Worm (Caenorhabditis elegans) whole organism, L1 larva: ENCODE measurements around the gene Y40H4A.2.

Source experiments
- F16B12.6 ChIP-seq: fragments of 150-350 bp; optimal IDR thresholded peaks from 2 replicates; lab custom pipeline; 2014; ENCODE audit warnings: missing biosample characterization, missing genetic modification characterization
- blmp-1 ChIP-seq: fragments of 150-350 bp; optimal IDR thresholded peaks from 2 replicates; lab custom pipeline; 2014; ENCODE audit warnings: missing biosample characterization, missing genetic modification characterization
- ceh-63 ChIP-seq: fragments of 200-800 bp; sonication (Bioruptor generic); optimal IDR thresholded peaks from 2 replicates; lab custom pipeline; 2018; ENCODE audit warnings: mild to moderate bottlenecking, missing genetic modification characterization, missing compliant biosample characterization
- ceh-8 ChIP-seq: fragments of 200-800 bp; sonication (Bioruptor generic); optimal IDR thresholded peaks from 2 replicates; lab custom pipeline; 2018; ENCODE audit warnings: mild to moderate bottlenecking, missing genetic modification characterization, moderate library complexity, missing compliant biosample characterization
- ceh-82 ChIP-seq, 3 experiments: fragments of 150-350 bp in 1 of 3; sonication (generic microtip) in 2 of 3; optimal IDR thresholded peaks; 2 replicates each; lab custom pipeline; 2014 to 2017; ENCODE audit warnings: missing biosample characterization in 3 of 3, missing genetic modification characterization in 3 of 3
- efl-1 ChIP-seq, 4 experiments: fragments of 150-350 bp; optimal IDR thresholded peaks in 3 of 4; peaks in 1 of 4; 1 replicate in 1 of 4; 2 replicates in 3 of 4; lab custom pipeline; 2014; ENCODE audit warnings: missing biosample characterization in 2 of 4, missing genetic modification characterization in 2 of 4, missing genetic modification reagents in 2 of 4
- egl-13 ChIP-seq: sonication (generic microtip); optimal IDR thresholded peaks from 2 replicates; lab custom pipeline; 2016; ENCODE audit warnings: missing genotype, missing genetic modification reagents, missing genetic modification characterization, missing compliant biosample characterization
- egl-27 ChIP-seq, 2 experiments: fragments of 150-350 bp in 1 of 2; sonication (generic microtip); optimal IDR thresholded peaks; 3 replicates each; lab custom pipeline; 2017 to 2018; ENCODE audit warnings: missing biosample characterization in 2 of 2, missing genetic modification characterization in 2 of 2, missing genetic modification reagents in 2 of 2
- elt-2 ChIP-seq: sonication (generic microtip); optimal IDR thresholded peaks from 2 replicates; lab custom pipeline; 2016; ENCODE audit warnings: missing genetic modification characterization, mild to moderate bottlenecking, inconsistent platforms, missing compliant biosample characterization, missing genetic modification reagents
- elt-3 ChIP-seq, 6 experiments: fragments of 150-350 bp in 1 of 6; sonication (generic microtip); optimal IDR thresholded peaks; 2 replicates each; lab custom pipeline; 2017 to 2018; ENCODE audit warnings: missing biosample characterization in 6 of 6, missing genetic modification characterization in 6 of 6, inconsistent platforms in 1 of 6
- fkh-10 ChIP-seq: sonication (generic microtip); optimal IDR thresholded peaks from 2 replicates; lab custom pipeline; 2017; ENCODE audit warnings: missing biosample characterization, missing genetic modification reagents, missing genetic modification characterization
- fkh-4 ChIP-seq: sonication (generic microtip); optimal IDR thresholded peaks from 2 replicates; lab custom pipeline; 2016; ENCODE audit warnings: missing compliant biosample characterization, missing genetic modification characterization, borderline replicate concordance
- fkh-8 ChIP-seq: sonication (generic microtip); optimal IDR thresholded peaks from 2 replicates; lab custom pipeline; 2016; ENCODE audit warnings: mild to moderate bottlenecking, missing genetic modification characterization, missing compliant biosample characterization
- grh-1 ChIP-seq: fragments of 200-800 bp; sonication (Bioruptor generic); IDR thresholded peaks from 2 replicates; pipeline ENCODE4 v1.3.6; 2022; ENCODE audit warnings: missing genetic modification reagents, missing genetic modification characterization, missing compliant biosample characterization
- hlh-4 ChIP-seq: sonication (generic microtip); optimal IDR thresholded peaks from 2 replicates; lab custom pipeline; 2016; ENCODE audit warnings: mild to moderate bottlenecking, missing genetic modification characterization, missing compliant biosample characterization
- isw-1 ChIP-seq: fragments of 200-800 bp; sonication (Bioruptor generic); IDR thresholded peaks from 2 replicates; pipeline ENCODE4 v1.3.6; 2022; ENCODE audit warnings: missing genetic modification characterization, missing compliant biosample characterization
- lin-13 ChIP-seq: fragments of 150-350 bp; optimal IDR thresholded peaks from 2 replicates; lab custom pipeline; 2014; ENCODE audit warnings: missing biosample characterization, missing genetic modification reagents, missing genetic modification characterization
- lin-14 ChIP-seq: fragments of 200-800 bp; sonication (Bioruptor generic); optimal IDR thresholded peaks from 2 replicates; lab custom pipeline; 2018; ENCODE audit warnings: mild to moderate bottlenecking, missing genetic modification characterization, moderate library complexity, missing compliant biosample characterization
- lin-15B ChIP-seq: fragments of 150-350 bp; sonication (generic microtip); optimal IDR thresholded peaks from 3 replicates; lab custom pipeline; 2014; ENCODE audit warnings: missing biosample characterization, missing genetic modification characterization
- lir-3 ChIP-seq: sonication (generic microtip); optimal IDR thresholded peaks from 2 replicates; lab custom pipeline; 2016; ENCODE audit warnings: mild to moderate bottlenecking, missing genetic modification characterization, moderate library complexity, missing compliant biosample characterization; ENCODE audit not compliant: poor library complexity
- lsy-2 ChIP-seq, 2 experiments: fragments of 150-350 bp; optimal IDR thresholded peaks; 2 replicates each; lab custom pipeline; 2014; ENCODE audit warnings: missing biosample characterization in 2 of 2, missing genetic modification characterization in 2 of 2
- mdl-1 ChIP-seq, 2 experiments: fragments of 150-350 bp; optimal IDR thresholded peaks; 2 replicates each; lab custom pipeline; 2014 to 2017; ENCODE audit warnings: missing biosample characterization in 2 of 2, missing genetic modification characterization in 2 of 2, inconsistent platforms in 1 of 2
- mef-2 ChIP-seq: fragments of 150-350 bp; optimal IDR thresholded peaks from 2 replicates; lab custom pipeline; 2014; ENCODE audit warnings: missing biosample characterization, missing genetic modification characterization
- mep-1 ChIP-seq: fragments of 150-350 bp; optimal IDR thresholded peaks from 2 replicates; lab custom pipeline; 2014; ENCODE audit warnings: missing biosample characterization, missing genetic modification characterization
- nhr-47 ChIP-seq: sonication (generic microtip); optimal IDR thresholded peaks from 2 replicates; lab custom pipeline; 2016; ENCODE audit warnings: mild to moderate bottlenecking, missing genetic modification characterization, moderate library complexity, missing compliant biosample characterization
- nhr-71 ChIP-seq: sonication (generic microtip); optimal IDR thresholded peaks from 2 replicates; lab custom pipeline; 2016; ENCODE audit warnings: mild to moderate bottlenecking, missing genetic modification characterization, moderate library complexity, missing compliant biosample characterization
- nhr-76 ChIP-seq: sonication (generic microtip); optimal IDR thresholded peaks from 2 replicates; lab custom pipeline; 2017; ENCODE audit warnings: missing biosample characterization, missing genetic modification characterization
- nhr-84 ChIP-seq: sonication (generic microtip); optimal IDR thresholded peaks from 2 replicates; lab custom pipeline; 2017; ENCODE audit warnings: missing biosample characterization, missing genetic modification characterization
- nhr-85 ChIP-seq: sonication (generic microtip); peaks from one replicate; lab custom pipeline; 2016; ENCODE audit warnings: missing genetic modification characterization, inconsistent platforms, missing compliant biosample characterization
- nhr-90 ChIP-seq: sonication (generic microtip); optimal IDR thresholded peaks from 2 replicates; lab custom pipeline; 2016; ENCODE audit warnings: mild to moderate bottlenecking, missing genetic modification characterization, missing compliant biosample characterization; ENCODE audit not compliant: poor library complexity
- pqm-1 ChIP-seq: sonication (generic microtip); optimal IDR thresholded peaks from 3 replicates; lab custom pipeline; 2017; ENCODE audit warnings: missing biosample characterization, missing genetic modification characterization
- rnt-1 ChIP-seq: sonication (generic microtip); optimal IDR thresholded peaks from 2 replicates; lab custom pipeline; 2016; ENCODE audit warnings: mild to moderate bottlenecking, missing genetic modification characterization, moderate library complexity, missing compliant biosample characterization
- snpc-4 ChIP-seq: fragments of 150-350 bp; optimal IDR thresholded peaks from 2 replicates; lab custom pipeline; 2014; ENCODE audit warnings: missing biosample characterization, missing genetic modification characterization
- sup-37 ChIP-seq: fragments of 200-800 bp; sonication (Bioruptor generic); optimal IDR thresholded peaks from 2 replicates; lab custom pipeline; 2018; ENCODE audit warnings: mild to moderate bottlenecking, missing genetic modification characterization, missing compliant biosample characterization
- unc-130 ChIP-seq: fragments of 150-350 bp; optimal IDR thresholded peaks from 2 replicates; lab custom pipeline; 2017; ENCODE audit warnings: missing biosample characterization, missing genetic modification characterization, inconsistent platforms
- unc-98 ChIP-seq: fragments of 200-800 bp; sonication (Bioruptor generic); IDR thresholded peaks from 2 replicates; pipeline ENCODE4 v1.3.6; 2022; ENCODE audit warnings: missing genetic modification characterization, missing compliant biosample characterization
- vab-15 ChIP-seq: sonication (generic microtip); optimal IDR thresholded peaks from 2 replicates; lab custom pipeline; 2017; ENCODE audit warnings: missing genotype, mild to moderate bottlenecking, missing genetic modification characterization, missing compliant biosample characterization

The Y40H4A.2 gene

DNA sequence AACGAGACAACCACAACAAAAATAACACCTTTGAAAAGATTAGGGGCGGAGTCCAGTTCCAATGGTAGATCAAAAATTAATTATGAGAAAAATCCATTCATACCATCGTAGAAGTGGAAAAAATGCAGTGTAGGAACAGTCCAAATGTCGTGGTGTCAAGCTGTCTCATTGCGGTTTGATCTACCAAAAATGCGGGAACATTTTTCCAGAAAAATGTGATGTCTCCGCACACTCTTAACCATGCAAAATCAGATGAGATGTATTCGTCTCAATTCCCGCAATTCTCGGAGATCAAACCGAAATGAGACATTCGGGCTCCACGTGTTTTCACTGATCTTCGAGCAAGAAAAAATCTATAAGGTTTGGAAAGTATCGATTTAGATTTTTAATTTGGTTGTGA, 8.9 kb upstream of the Y40H4A.2 start:
- TF ChIP-seq ceh-63 (GFP tag; lab: Kevin White, UChicago), result no peak
- TF ChIP-seq fkh-8 (tag; lab: Kevin White, UChicago), result no peak
- TF ChIP-seq F16B12.6 (tag; lab: Kevin White, UChicago), result no peak

- TF ChIP-seq nhr-76 (tag; lab: Kevin White, UChicago) (no peak), nhr-85 (tag; lab: Kevin White, UChicago) (no peak), egl-13 (tag; lab: Kevin White, UChicago) (no peak), lir-3 (tag; lab: Kevin White, UChicago) (no peak), hlh-4 (tag; lab: Kevin White, UChicago) (no peak), elt-2 (tag; lab: Kevin White, UChicago) (no peak), isw-1 (GFP tag; lab: Robert Waterston, UW) (no peak), nhr-84 (tag; lab: Kevin White, UChicago) (no peak), lin-14 (GFP tag; lab: Kevin White, UChicago) (no peak), lin-13 (GFP tag; lab: Kevin White, UChicago) (no peak), ceh-82 (tag; optimal IDR thresholded peaks at IDR 0.05; lab: Kevin White, UChicago) (no peak), nhr-90 (tag; lab: Kevin White, UChicago) (no peak), nhr-47 (tag; lab: Kevin White, UChicago) (no peak), sup-37 (GFP tag; lab: Kevin White, UChicago) (no peak), mef-2 (tag; lab: Kevin White, UChicago) (no peak)
Measured at ce11 chrV:14579619-14580018, 5.6 kb downstream of the Y40H4A.2 start, which contains the start of gene gar-3. Gene gar-3, minus strand, starts transcription at chrV:14579719.

- TF ChIP-seq rnt-1 (tag; lab: Kevin White, UChicago), result peak; percentile 43
- TF ChIP-seq fkh-4, result no peak
- peak in 1 of 2 experiments; percentile 13 for TF ChIP-seq lsy-2 (tag; optimal IDR thresholded peaks at IDR 0.05; lab: Kevin White, UChicago)
- TF ChIP-seq nhr-71, result peak; percentile 17
- TF ChIP-seq blmp-1 (tag; lab: Kevin White, UChicago), result no peak
- TF ChIP-seq egl-13 (tag; lab: Kevin White, UChicago), result no peak
- TF ChIP-seq lin-14 (GFP tag; lab: Kevin White, UChicago), result peak; percentile 69
- TF ChIP-seq pqm-1 (tag; lab: Kevin White, UChicago), result no peak
Measured at ce11 chrV:14576745-14577373, 8.4 kb downstream of the Y40H4A.2 start.

DNA sequence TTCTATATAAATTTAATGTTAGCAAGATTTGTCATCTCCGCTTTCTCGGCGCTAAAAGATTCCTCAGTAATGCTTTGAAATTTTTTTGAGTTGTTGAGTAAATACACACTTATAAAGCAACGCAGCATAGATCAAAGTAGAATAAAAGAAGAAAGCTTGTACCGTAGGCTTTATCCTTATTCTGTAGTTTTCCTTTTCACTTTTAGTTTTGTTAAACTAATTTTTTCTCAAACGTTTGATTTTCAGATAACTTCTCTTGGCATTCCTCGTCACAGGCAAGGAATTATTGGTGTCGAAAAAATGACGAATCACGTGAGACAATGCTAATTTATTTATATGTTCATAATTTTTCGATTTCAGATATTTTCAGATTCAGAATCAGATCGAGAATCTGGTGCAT, 22.7 kb downstream of the Y40H4A.2 start, which contains the start of gene C53A5.11:
Gene C53A5.11 (plus strand): TSS at position 301 of the 400 bp plus-strand sequence.
- TF ChIP-seq fkh-8 (tag; lab: Kevin White, UChicago) (no peak), lin-15B (tag; lab: Kevin White, UChicago) (no peak), vab-15 (tag; lab: Kevin White, UChicago) (no peak), mep-1 (tag; lab: Kevin White, UChicago) (no peak), mdl-1 (tag; optimal IDR thresholded peaks at IDR 0.05; lab: Kevin White, UChicago) (no peak), fkh-4 (no peak), grh-1 (no peak), pqm-1 (tag; lab: Kevin White, UChicago) (no peak), snpc-4 (no peak), blmp-1 (tag; lab: Kevin White, UChicago) (no peak), unc-98 (GFP tag; lab: Robert Waterston, UW) (no peak), elt-3 (tag; optimal IDR thresholded peaks at IDR 0.05; lab: Kevin White, UChicago) (no peak), egl-27 (tag; optimal IDR thresholded peaks at IDR 0.05; lab: Kevin White, UChicago) (no peak), efl-1 (optimal IDR thresholded peaks at IDR 0.05; lab: Kevin White, UChicago) (no peak), efl-1 (GFP tag; optimal IDR thresholded peaks at IDR 0.05 in 1 of 2; lab: Kevin White, UChicago) (no peak), unc-130 (tag; lab: Kevin White, UChicago) (no peak), F16B12.6 (tag; lab: Kevin White, UChicago) (no peak), ceh-8 (no peak), sup-37 (GFP tag; lab: Kevin White, UChicago) (no peak), fkh-10 (GFP tag; lab: Kevin White, UChicago) (no peak)
- TF ChIP-seq, all 84 proteins: peak for 0
